Worm (Caenorhabditis elegans): Measurements from ENCODE around the gene F58G1.3.

ce11 chrII:12939161-12939560 is 11.0 kb upstream of the F58G1.3 start:
- TF ChIP-seq ref-2 (tag; optimal IDR thresholded peaks at IDR 0.05) (no peak), pag-3 (tag; optimal IDR thresholded peaks at IDR 0.05; ENCODE audit: borderline replicate concordance) (no peak), pqm-1 (tag; optimal IDR thresholded peaks at IDR 0.05) (no peak), ama-1 (optimal IDR thresholded peaks at IDR 0.05) (no peak), elt-4 (tag; optimal IDR thresholded peaks at IDR 0.05) (no peak), nhr-11 (tag; optimal IDR thresholded peaks at IDR 0.05) (no peak), hlh-30 (tag; optimal IDR thresholded peaks at IDR 0.05; ENCODE audit: insufficient read depth) (no peak), ceh-30 (tag; optimal IDR thresholded peaks at IDR 0.05) (no peak)

Measured in whole organism, late embryonic.